Worm (Caenorhabditis elegans): ENCODE data around the gene Y38E10A.33.

ce11 chrII:12692694-12693093, 13.2 kb upstream of the Y38E10A.33 start:
- TF ChIP-seq T22C8.4 (GFP tag; IDR thresholded peaks at IDR 0.05) (no peak), flt-1 (GFP tag; IDR thresholded peaks at IDR 0.05) (no peak), ztf-23 (GFP tag; IDR thresholded peaks at IDR 0.05) (no peak), ztf-29 (GFP tag; IDR thresholded peaks at IDR 0.05) (no peak), ref-1 (GFP tag; conservative IDR thresholded peaks at IDR 0.05) (no peak), cog-1 (tag; optimal IDR thresholded peaks at IDR 0.05) (no peak)
